Fruit fly (Drosophila melanogaster) whole organism, embryonic: ENCODE data around the gene Snapin.

ENCODE experiments used
- CG10267 ChIP-seq: fragments of 200-800 bp; sonication (Bioruptor generic); optimal IDR thresholded peaks from 2 replicates; lab custom pipeline; 2018; ENCODE audit warnings: missing biosample characterization, mild to moderate bottlenecking, missing genetic modification characterization, moderate library complexity
- CG10431 ChIP-seq: fragments of 200-800 bp; sonication (Bioruptor generic); optimal IDR thresholded peaks from 3 replicates; lab custom pipeline; 2018; ENCODE audit warnings: missing biosample characterization, mild to moderate bottlenecking, missing genetic modification characterization
- CG10654 ChIP-seq: fragments of 200-800 bp; sonication (Bioruptor generic); optimal IDR thresholded peaks from 2 replicates; lab custom pipeline; 2016; ENCODE audit warnings: missing biosample characterization, missing genetic modification characterization
- CG13624 ChIP-seq: fragments of 200-800 bp; sonication (Bioruptor generic); optimal IDR thresholded peaks from 2 replicates; lab custom pipeline; 2016; ENCODE audit warnings: missing biosample characterization, missing genetic modification characterization
- CG14014 ChIP-seq: fragments of 200-800 bp; sonication (Bioruptor generic); IDR thresholded peaks from 2 replicates; pipeline ENCODE4 v1.3.6; 2022; ENCODE audit warnings: missing biosample characterization, missing genetic modification characterization
- CG14710 ChIP-seq: fragments of 200-800 bp; sonication (Bioruptor generic); optimal IDR thresholded peaks from 3 replicates; lab custom pipeline; 2019; ENCODE audit warnings: missing biosample characterization, mild to moderate bottlenecking, missing genetic modification characterization, moderate library complexity
- CG15514 ChIP-seq: fragments of 200-800 bp; sonication (Bioruptor generic); optimal IDR thresholded peaks from 3 replicates; lab custom pipeline; 2017; ENCODE audit warnings: missing biosample characterization, missing genetic modification characterization, mild to moderate bottlenecking, moderate library complexity, missing genetic modification reagents
- CG1603 ChIP-seq: fragments of 200-800 bp; sonication (Bioruptor generic); optimal IDR thresholded peaks from 2 replicates; lab custom pipeline; 2019; ENCODE audit warnings: missing biosample characterization, mild to moderate bottlenecking, missing genetic modification characterization, moderate library complexity
- CG16813 ChIP-seq: fragments of 200-800 bp; sonication (Bioruptor generic); IDR thresholded peaks from 3 replicates; pipeline ENCODE4 v1.3.6; 2022; ENCODE audit warnings: missing biosample characterization, missing genetic modification characterization; ENCODE audit not compliant: partially characterized antibody
- CG2678 ChIP-seq: fragments of 200-800 bp; sonication (Bioruptor generic); optimal IDR thresholded peaks from 3 replicates; lab custom pipeline; 2019; ENCODE audit warnings: missing biosample characterization, mild to moderate bottlenecking, missing genetic modification characterization, moderate library complexity
- CG30020 ChIP-seq: fragments of 200-800 bp; optimal IDR thresholded peaks from 2 replicates; lab custom pipeline; 2019; ENCODE audit warnings: missing biosample characterization, mild to moderate bottlenecking, missing genetic modification characterization, moderate library complexity
- CG33213 ChIP-seq: fragments of 200-800 bp; sonication (Bioruptor generic); optimal IDR thresholded peaks from 3 replicates; lab custom pipeline; 2016; ENCODE audit warnings: missing biosample characterization, missing genetic modification characterization
- CG42726 ChIP-seq: fragments of 200-800 bp; sonication (Bioruptor generic); IDR thresholded peaks from 2 replicates; pipeline ENCODE4 v1.3.6; 2022; ENCODE audit warnings: missing biosample characterization, missing genetic modification characterization; ENCODE audit not compliant: partially characterized antibody
- CG6791 ChIP-seq: fragments of 200-800 bp; sonication (Bioruptor generic); IDR thresholded peaks from 3 replicates; pipeline ENCODE4 v1.3.6; 2022; ENCODE audit warnings: missing biosample characterization, missing genetic modification characterization; ENCODE audit not compliant: partially characterized antibody
- CG7928 ChIP-seq: fragments of 200-800 bp; sonication (Bioruptor generic); optimal IDR thresholded peaks from 2 replicates; lab custom pipeline; 2017; ENCODE audit warnings: missing biosample characterization, mild to moderate bottlenecking, missing genetic modification characterization
- CG7987 ChIP-seq: fragments of 200-800 bp; sonication (Bioruptor generic); optimal IDR thresholded peaks from 2 replicates; lab custom pipeline; 2018; ENCODE audit warnings: missing biosample characterization, mild to moderate bottlenecking, missing genetic modification characterization, moderate library complexity
- CG9215 ChIP-seq: fragments of 200-800 bp; sonication (Bioruptor generic); IDR thresholded peaks from 2 replicates; pipeline ENCODE4 v1.3.6; 2022; ENCODE audit warnings: missing biosample characterization, missing genetic modification characterization
- CHES-1-like ChIP-seq: fragments of 200-800 bp; sonication (Bioruptor generic); optimal IDR thresholded peaks from 2 replicates; lab custom pipeline; 2016; ENCODE audit warnings: missing biosample characterization, missing genetic modification characterization
- CoRest ChIP-seq: fragments of 200-800 bp; sonication (Bioruptor generic); optimal IDR thresholded peaks from 3 replicates; lab custom pipeline; 2018; ENCODE audit warnings: missing biosample characterization, mild to moderate bottlenecking, missing genetic modification characterization, moderate library complexity
- Dp ChIP-seq: fragments of 200-800 bp; sonication (Bioruptor generic); optimal IDR thresholded peaks from 2 replicates; lab custom pipeline; 2018; ENCODE audit warnings: missing biosample characterization, mild to moderate bottlenecking, missing genetic modification characterization, moderate library complexity
- Dref ChIP-seq: fragments of 200-800 bp; sonication (Bioruptor generic); IDR thresholded peaks from 2 replicates; pipeline ENCODE4 v1.3.6; 2022; ENCODE audit warnings: missing biosample characterization, missing genetic modification characterization
- E2f2 ChIP-seq: fragments of 200-800 bp; sonication (Bioruptor generic); IDR thresholded peaks from 2 replicates; pipeline ENCODE4 v1.3.6; 2022; ENCODE audit warnings: missing biosample characterization, missing genetic modification characterization
- ERR ChIP-seq: fragments of 200-800 bp; sonication (Bioruptor generic); optimal IDR thresholded peaks from 2 replicates; lab custom pipeline; 2016; ENCODE audit warnings: missing biosample characterization, missing genetic modification characterization
- Ets65A ChIP-seq: fragments of 200-800 bp; sonication (Bioruptor generic); peaks from one replicate; lab custom pipeline; 2016; ENCODE audit warnings: missing biosample characterization, missing genetic modification characterization
- Jarid2 ChIP-seq: fragments of 200-800 bp; sonication (Bioruptor generic); optimal IDR thresholded peaks from 3 replicates; lab custom pipeline; 2017; ENCODE audit warnings: mild to moderate bottlenecking, missing biosample characterization, missing genetic modification reagents, missing genetic modification characterization
- MBD-R2 ChIP-seq: fragments of 200-800 bp; sonication (Bioruptor generic); IDR thresholded peaks from 2 replicates; pipeline ENCODE4 v1.3.6; 2022; ENCODE audit warnings: missing biosample characterization, missing genetic modification characterization
- MESR4 ChIP-seq: fragments of 200-800 bp; sonication (Bioruptor generic); optimal IDR thresholded peaks from 2 replicates; lab custom pipeline; 2018; ENCODE audit warnings: missing biosample characterization, mild to moderate bottlenecking, missing genetic modification characterization, moderate library complexity
- Max ChIP-seq: fragments of 200-800 bp; sonication (Bioruptor generic); optimal IDR thresholded peaks from 2 replicates; lab custom pipeline; 2016; ENCODE audit warnings: missing biosample characterization, mild to moderate bottlenecking, missing genetic modification characterization
- Med ChIP-seq: fragments of 200-800 bp; sonication (Bioruptor generic); peaks from one replicate; lab custom pipeline; 2016; ENCODE audit warnings: missing biosample characterization, missing genetic modification characterization, mild to moderate bottlenecking, inconsistent platforms, moderate library complexity
- Nf-YC ChIP-seq: fragments of 200-800 bp; optimal IDR thresholded peaks from 3 replicates; lab custom pipeline; 2019; ENCODE audit warnings: missing biosample characterization, mild to moderate bottlenecking, missing genetic modification characterization, moderate library complexity
- Opbp ChIP-seq: fragments of 200-800 bp; sonication (Bioruptor generic); IDR thresholded peaks from 3 replicates; pipeline ENCODE4 v1.3.6; 2022; ENCODE audit warnings: missing biosample characterization, missing genetic modification characterization; ENCODE audit not compliant: partially characterized antibody
- Pdp1 ChIP-seq, 2 experiments: fragments of 200-800 bp; sonication (Bioruptor generic); optimal IDR thresholded peaks; 3 replicates each; lab custom pipeline; 2016; ENCODE audit warnings: missing biosample characterization in 2 of 2, missing genetic modification characterization in 2 of 2, mild to moderate bottlenecking in 1 of 2, moderate library complexity in 1 of 2
- Scr ChIP-seq: fragments of 200-800 bp; sonication (Bioruptor generic); IDR thresholded peaks from 2 replicates; pipeline ENCODE4 v1.3.6; 2022; ENCODE audit warnings: missing biosample characterization, missing genetic modification characterization; ENCODE audit not compliant: partially characterized antibody
- Sin3A ChIP-seq: fragments of >200 bp; optimal IDR thresholded peaks from 2 replicates; lab custom pipeline; 2018
- amos ChIP-seq: fragments of 200-800 bp; sonication (Bioruptor generic); IDR thresholded peaks from 2 replicates; pipeline ENCODE4 v1.3.6; 2022; ENCODE audit warnings: missing biosample characterization, missing genetic modification characterization; ENCODE audit not compliant: partially characterized antibody
- ato ChIP-seq: fragments of 200-800 bp; sonication (Bioruptor generic); IDR thresholded peaks from 2 replicates; pipeline ENCODE4 v1.3.6; 2022; ENCODE audit warnings: missing biosample characterization, missing genetic modification characterization; ENCODE audit not compliant: partially characterized antibody
- bbx ChIP-seq: fragments of 200-800 bp; sonication (Bioruptor generic); IDR thresholded peaks from 2 replicates; pipeline ENCODE4 v1.3.6; 2022; ENCODE audit warnings: missing biosample characterization, missing genetic modification characterization; ENCODE audit not compliant: partially characterized antibody
- chinmo ChIP-seq: fragments of 200-800 bp; sonication (Bioruptor generic); IDR thresholded peaks from 4 replicates; pipeline ENCODE4 v1.3.6; 2022; ENCODE audit warnings: missing biosample characterization, missing genetic modification characterization; ENCODE audit not compliant: partially characterized antibody
- chm ChIP-seq: fragments of 200-800 bp; sonication (Bioruptor generic); IDR thresholded peaks from 2 replicates; pipeline ENCODE4 v1.3.6; 2022; ENCODE audit warnings: missing biosample characterization, missing genetic modification characterization
- ftz-f1 ChIP-seq: fragments of 200-800 bp; sonication (Bioruptor generic); optimal IDR thresholded peaks from 2 replicates; lab custom pipeline; 2016; ENCODE audit warnings: missing biosample characterization, missing genetic modification characterization
- gfzf ChIP-seq: fragments of 200-800 bp; sonication (Bioruptor generic); optimal IDR thresholded peaks from 2 replicates; lab custom pipeline; 2016; ENCODE audit warnings: missing biosample characterization, mild to moderate bottlenecking, missing genetic modification characterization, moderate library complexity
- her ChIP-seq: fragments of 200-800 bp; sonication (Bioruptor generic); optimal IDR thresholded peaks from 2 replicates; lab custom pipeline; 2016; ENCODE audit warnings: missing biosample characterization, missing genetic modification characterization
- lbe ChIP-seq: fragments of 200-800 bp; sonication (Bioruptor generic); optimal IDR thresholded peaks from 2 replicates; lab custom pipeline; 2016; ENCODE audit warnings: missing biosample characterization, mild to moderate bottlenecking, missing genetic modification characterization
- lilli ChIP-seq: fragments of 200-800 bp; sonication (Bioruptor generic); optimal IDR thresholded peaks from 3 replicates; lab custom pipeline; 2016; ENCODE audit warnings: missing biosample characterization, missing genetic modification characterization
- nerfin-1 ChIP-seq: fragments of 200-800 bp; sonication (Bioruptor generic); optimal IDR thresholded peaks from 3 replicates; lab custom pipeline; 2019; ENCODE audit warnings: missing biosample characterization, mild to moderate bottlenecking, missing genetic modification characterization, moderate library complexity
- nmo ChIP-seq: fragments of 200-800 bp; sonication (Bioruptor generic); optimal IDR thresholded peaks from 2 replicates; lab custom pipeline; 2018; ENCODE audit warnings: missing biosample characterization, mild to moderate bottlenecking, missing genetic modification characterization, moderate library complexity
- nom ChIP-seq: fragments of 200-800 bp; sonication (Bioruptor generic); optimal IDR thresholded peaks from 2 replicates; lab custom pipeline; 2017; ENCODE audit warnings: missing biosample characterization, missing genetic modification characterization, mild to moderate bottlenecking, moderate library complexity, missing genetic modification reagents
- salm ChIP-seq: fragments of 200-800 bp; sonication (Bioruptor generic); optimal IDR thresholded peaks from 2 replicates; lab custom pipeline; 2018; ENCODE audit warnings: missing biosample characterization, mild to moderate bottlenecking, missing genetic modification characterization
- slou ChIP-seq: fragments of 200-800 bp; sonication (Bioruptor generic); optimal IDR thresholded peaks from 3 replicates; lab custom pipeline; 2016; ENCODE audit warnings: missing biosample characterization, missing genetic modification characterization

Snapin gene

dm6 chr2L:2739820-2740230 lies 19.7 kb downstream of the Snapin start, which contains the start of gene Hrs (continued):
- TF ChIP-seq CG33213 (GFP tag; lab: Kevin White, UChicago), result peak; percentile 32
- peak; percentile 69 for TF ChIP-seq gfzf (GFP tag; lab: Kevin White, UChicago)
- TF ChIP-seq nom (GFP tag; lab: Kevin White, UChicago), result peak; percentile 14
- TF ChIP-seq Nf-YC, result peak; percentile 42
- peak; percentile 71 for TF ChIP-seq CG14710 (tag; lab: Kevin White, UChicago)
- TF ChIP-seq Max (GFP tag; lab: Kevin White, UChicago), result no peak
- peak; percentile 28; the same call in 1 of the 2 replicates for TF ChIP-seq Dref (GFP tag; lab: Robert Waterston, UW)
- no peak for TF ChIP-seq Ets65A (GFP tag; lab: Kevin White, UChicago)
- no peak for TF ChIP-seq salm
- peak; percentile 99 for TF ChIP-seq nerfin-1 (tag; lab: Kevin White, UChicago)
- TF ChIP-seq ato (GFP tag; lab: Robert Waterston, UW), result no peak
- TF ChIP-seq CG7987 (GFP tag; lab: Kevin White, UChicago), result peak; percentile 24
- TF ChIP-seq CG6791 (GFP tag; lab: Robert Waterston, UW), result 0 out of 3 replicates have a peak, but pooled peaks have one; percentile 51
- peak; percentile 39 for TF ChIP-seq ftz-f1 (GFP tag; lab: Kevin White, UChicago)
- no peak for TF ChIP-seq Jarid2 (GFP tag; lab: Kevin White, UChicago)
- 0 out of 3 replicates have a peak, but pooled peaks have one; percentile 39 for TF ChIP-seq CG16813
- TF ChIP-seq CG15514 (GFP tag; lab: Kevin White, UChicago), result peak; percentile 77
- TF ChIP-seq lbe (GFP tag; lab: Kevin White, UChicago), result peak; percentile 50
- TF ChIP-seq CG14014 (GFP tag; lab: Robert Waterston, UW), result no peak
- TF ChIP-seq CG2678 (tag; lab: Kevin White, UChicago), result no peak
- no peak for TF ChIP-seq slou
- TF ChIP-seq CG10431, result peak; percentile 89
- peak; percentile 23; the same call in 1 of the 2 replicates for TF ChIP-seq Scr (GFP tag; lab: Robert Waterston, UW)
- TF ChIP-seq chinmo, result peak; percentile 69; the same call in 2 of the 4 replicates
- peak; percentile 27 for TF ChIP-seq CHES-1-like (GFP tag; lab: Kevin White, UChicago)
- TF ChIP-seq CG10267, result peak; percentile 54
- TF ChIP-seq Opbp (GFP tag; lab: Robert Waterston, UW), result peak; percentile 62
- TF ChIP-seq CG1603, result peak; percentile 77
- peak; percentile 80 for TF ChIP-seq Dp
- peak in 1 of 2 experiments; percentile 91 for TF ChIP-seq Pdp1 (GFP tag; optimal IDR thresholded peaks at IDR 0.05; lab: Kevin White, UChicago)
- TF ChIP-seq CG10654 (GFP tag; lab: Kevin White, UChicago), result no peak
- peak; percentile 60; the same call in 1 of the 2 replicates for TF ChIP-seq bbx (GFP tag; lab: Robert Waterston, UW)
- peak; percentile 76 for TF ChIP-seq nmo (GFP tag; lab: Kevin White, UChicago)
- TF ChIP-seq chm, result no peak
- TF ChIP-seq E2f2 (GFP tag; lab: Robert Waterston, UW), result peak; percentile 79
- TF ChIP-seq lilli (GFP tag; lab: Kevin White, UChicago), result peak; percentile 35
- 0 out of 2 replicates have a peak, but pooled peaks have one; percentile 32 for TF ChIP-seq CG42726 (GFP tag; lab: Robert Waterston, UW)
- peak; percentile 58 for TF ChIP-seq Med (GFP tag; lab: Kevin White, UChicago)
- no peak for TF ChIP-seq CG13624 (GFP tag; lab: Kevin White, UChicago)
- peak; percentile 32; the same call in 1 of the 2 replicates for TF ChIP-seq amos (GFP tag; lab: Robert Waterston, UW)
- peak; percentile 61 for TF ChIP-seq MESR4 (GFP tag; lab: Kevin White, UChicago)
- peak; percentile 1 for TF ChIP-seq CG30020
- peak; percentile 23 for TF ChIP-seq CoRest (tag; lab: Kevin White, UChicago)
- TF ChIP-seq her (GFP tag; lab: Kevin White, UChicago), result peak; percentile 100
- TF ChIP-seq CG9215 (GFP tag; lab: Robert Waterston, UW), result no peak
- peak; percentile 41 for TF ChIP-seq Sin3A (lab: Kevin White, UChicago)
- peak; percentile 21 for TF ChIP-seq CG7928
- TF ChIP-seq MBD-R2 (GFP tag; lab: Robert Waterston, UW), result peak; percentile 78
- peak; percentile 3 for TF ChIP-seq ERR (GFP tag; lab: Kevin White, UChicago)
